Fruit fly (Drosophila melanogaster) whole organism, embryonic: ENCODE data around the gene CG32313.

ENCODE experiments used
- ATbp ChIP-seq: fragments of 200-800 bp; sonication (Bioruptor generic); optimal IDR thresholded peaks from 2 replicates; lab custom pipeline; 2017; ENCODE audit warnings: missing biosample characterization, mild to moderate bottlenecking, missing genetic modification characterization, missing genetic modification reagents
- Aef1 ChIP-seq: fragments of 200-800 bp; sonication (Bioruptor generic); IDR thresholded peaks from 3 replicates; pipeline ENCODE4 v1.3.6; 2022; ENCODE audit warnings: missing biosample characterization, missing genetic modification characterization
- CG11398 ChIP-seq: fragments of 200-800 bp; sonication (Bioruptor generic); optimal IDR thresholded peaks from 2 replicates; lab custom pipeline; 2016; ENCODE audit warnings: missing biosample characterization, missing genetic modification characterization
- CG11456 ChIP-seq: fragments of 200-800 bp; sonication (Bioruptor generic); IDR thresholded peaks from 3 replicates; pipeline ENCODE4 v1.3.6; 2022; ENCODE audit warnings: missing biosample characterization, missing genetic modification characterization
- CG11504 ChIP-seq: fragments of 200-800 bp; sonication (Bioruptor generic); optimal IDR thresholded peaks from 3 replicates; lab custom pipeline; 2019; ENCODE audit warnings: missing biosample characterization, mild to moderate bottlenecking, missing genetic modification characterization, moderate library complexity
- CG11696 ChIP-seq: fragments of 200-800 bp; sonication (Bioruptor generic); IDR thresholded peaks from 2 replicates; pipeline ENCODE4 v1.3.6; 2022; ENCODE audit warnings: missing biosample characterization, missing genetic modification characterization
- CG16815 ChIP-seq: fragments of 200-800 bp; sonication (Bioruptor generic); optimal IDR thresholded peaks from 3 replicates; lab custom pipeline; 2017; ENCODE audit warnings: missing biosample characterization, mild to moderate bottlenecking, missing genetic modification characterization
- CG16863 ChIP-seq: fragments of 200-800 bp; sonication (Bioruptor generic); optimal IDR thresholded peaks from 3 replicates; lab custom pipeline; 2016; ENCODE audit warnings: missing biosample characterization, missing genetic modification characterization
- CG17186 ChIP-seq: fragments of 200-800 bp; sonication (Bioruptor generic); optimal IDR thresholded peaks from 3 replicates; lab custom pipeline; 2017; ENCODE audit warnings: missing biosample characterization, missing genetic modification reagents, missing genetic modification characterization
- CG17612 ChIP-seq: fragments of 200-800 bp; sonication (Bioruptor generic); IDR thresholded peaks from 2 replicates; pipeline ENCODE4 v1.3.6; 2022; ENCODE audit warnings: missing biosample characterization, missing genetic modification characterization
- CG18619 ChIP-seq: fragments of 200-800 bp; sonication (Bioruptor generic); optimal IDR thresholded peaks from 3 replicates; lab custom pipeline; 2017; ENCODE audit warnings: missing biosample characterization, mild to moderate bottlenecking, missing genetic modification characterization
- CG2889 ChIP-seq: fragments of 200-800 bp; sonication (Bioruptor generic); IDR thresholded peaks from 3 replicates; pipeline ENCODE4 v1.3.6; 2022; ENCODE audit warnings: missing biosample characterization, missing genetic modification characterization
- CG32767 ChIP-seq: fragments of 200-800 bp; sonication (Bioruptor generic); IDR thresholded peaks from 2 replicates; pipeline ENCODE4 v1.3.6; 2022; ENCODE audit warnings: missing biosample characterization, missing genetic modification characterization
- CG33213 ChIP-seq: fragments of 200-800 bp; sonication (Bioruptor generic); optimal IDR thresholded peaks from 3 replicates; lab custom pipeline; 2016; ENCODE audit warnings: missing biosample characterization, missing genetic modification characterization
- CG3838 ChIP-seq: fragments of 200-800 bp; sonication (Bioruptor generic); optimal IDR thresholded peaks from 3 replicates; lab custom pipeline; 2016; ENCODE audit warnings: missing biosample characterization, missing genetic modification characterization
- CG42726 ChIP-seq: fragments of 200-800 bp; sonication (Bioruptor generic); IDR thresholded peaks from 2 replicates; pipeline ENCODE4 v1.3.6; 2022; ENCODE audit warnings: missing biosample characterization, missing genetic modification characterization; ENCODE audit not compliant: partially characterized antibody
- CG4328 ChIP-seq: fragments of 200-800 bp; sonication (Bioruptor generic); optimal IDR thresholded peaks from 3 replicates; lab custom pipeline; 2017; ENCODE audit warnings: missing biosample characterization, missing genetic modification reagents, missing genetic modification characterization
- CG4424 ChIP-seq: fragments of 200-800 bp; sonication (Bioruptor generic); optimal IDR thresholded peaks from 3 replicates; lab custom pipeline; 2016; ENCODE audit warnings: missing biosample characterization, missing genetic modification characterization
- CG7372 ChIP-seq: fragments of 200-800 bp; sonication (Bioruptor generic); IDR thresholded peaks from 2 replicates; pipeline ENCODE4 v1.3.6; 2022; ENCODE audit warnings: missing biosample characterization, missing genetic modification characterization
- CG9215 ChIP-seq: fragments of 200-800 bp; sonication (Bioruptor generic); IDR thresholded peaks from 2 replicates; pipeline ENCODE4 v1.3.6; 2022; ENCODE audit warnings: missing biosample characterization, missing genetic modification characterization
- CG9817 ChIP-seq: fragments of 200-800 bp; sonication (Bioruptor generic); optimal IDR thresholded peaks from 2 replicates; lab custom pipeline; 2018; ENCODE audit warnings: missing biosample characterization, mild to moderate bottlenecking, missing genetic modification characterization, moderate library complexity
- CG9932 ChIP-seq: fragments of 200-800 bp; sonication (Bioruptor generic); IDR thresholded peaks from 2 replicates; pipeline ENCODE4 v1.3.6; 2022; ENCODE audit warnings: missing biosample characterization, missing genetic modification characterization
- Chrac-16 ChIP-seq: fragments of 200-800 bp; sonication (Bioruptor generic); optimal IDR thresholded peaks from 3 replicates; lab custom pipeline; 2016; ENCODE audit warnings: missing biosample characterization, missing genetic modification characterization
- Doc3 ChIP-seq: fragments of 200-800 bp; sonication (Bioruptor generic); IDR thresholded peaks from 3 replicates; pipeline ENCODE4 v1.3.6; 2022; ENCODE audit warnings: missing biosample characterization, missing genetic modification characterization; ENCODE audit not compliant: partially characterized antibody
- HLHmδ ChIP-seq: fragments of 200-800 bp; sonication (Bioruptor generic); optimal IDR thresholded peaks from 2 replicates; lab custom pipeline; 2018; ENCODE audit warnings: missing biosample characterization, mild to moderate bottlenecking, missing genetic modification characterization, moderate library complexity
- Hmr ChIP-seq: fragments of 200-800 bp; sonication (Bioruptor generic); optimal IDR thresholded peaks from 3 replicates; lab custom pipeline; 2017; ENCODE audit warnings: mild to moderate bottlenecking, missing biosample characterization, missing genetic modification reagents, missing genetic modification characterization
- Jarid2 ChIP-seq: fragments of 200-800 bp; sonication (Bioruptor generic); optimal IDR thresholded peaks from 3 replicates; lab custom pipeline; 2017; ENCODE audit warnings: mild to moderate bottlenecking, missing biosample characterization, missing genetic modification reagents, missing genetic modification characterization
- MTF-1 ChIP-seq: fragments of 200-800 bp; sonication (Bioruptor generic); optimal IDR thresholded peaks from 2 replicates; lab custom pipeline; 2018; ENCODE audit warnings: missing biosample characterization, mild to moderate bottlenecking, missing genetic modification characterization, borderline replicate concordance
- Mad ChIP-seq: fragments of 200-800 bp; sonication (Bioruptor generic); optimal IDR thresholded peaks from 2 replicates; lab custom pipeline; 2016; ENCODE audit warnings: missing biosample characterization, missing genetic modification characterization
- PHDP ChIP-seq: fragments of 200-800 bp; sonication (Bioruptor generic); optimal IDR thresholded peaks from 3 replicates; lab custom pipeline; 2018; ENCODE audit warnings: missing biosample characterization, mild to moderate bottlenecking, missing genetic modification characterization, moderate library complexity
- ara ChIP-seq: fragments of 200-800 bp; sonication (Bioruptor generic); IDR thresholded peaks from 2 replicates; pipeline ENCODE4 v1.3.6; 2022; ENCODE audit warnings: missing biosample characterization, missing genetic modification characterization
- ase ChIP-seq: fragments of 200-800 bp; sonication (Bioruptor generic); IDR thresholded peaks from 3 replicates; pipeline ENCODE4 v1.3.6; 2022; ENCODE audit warnings: missing biosample characterization, missing genetic modification characterization
- ash1 ChIP-seq: fragments of 200-800 bp; sonication (Bioruptor generic); optimal IDR thresholded peaks from 2 replicates; lab custom pipeline; 2018; ENCODE audit warnings: missing biosample characterization, mild to moderate bottlenecking, missing genetic modification characterization
- az2 ChIP-seq: fragments of 200-800 bp; sonication (Bioruptor generic); optimal IDR thresholded peaks from 3 replicates; lab custom pipeline; 2016; ENCODE audit warnings: missing biosample characterization, missing genetic modification characterization
- bowl ChIP-seq: fragments of 200-800 bp; sonication (Bioruptor generic); IDR thresholded peaks from 2 replicates; pipeline ENCODE4 v1.3.6; 2022; ENCODE audit warnings: missing biosample characterization, missing genetic modification characterization
- bsh ChIP-seq, 2 experiments: fragments of 200-800 bp; sonication (Bioruptor generic); optimal IDR thresholded peaks; 2 replicates each; lab custom pipeline; 2017 to 2018; ENCODE audit warnings: mild to moderate bottlenecking in 2 of 2, missing biosample characterization in 2 of 2, missing genetic modification characterization in 2 of 2, moderate library complexity in 1 of 2
- cwo ChIP-seq: fragments of 200-800 bp; sonication (Bioruptor generic); optimal IDR thresholded peaks from 3 replicates; lab custom pipeline; 2017; ENCODE audit warnings: missing biosample characterization, missing genetic modification characterization, mild to moderate bottlenecking, moderate library complexity, missing genetic modification reagents
- disco-r ChIP-seq: fragments of 200-800 bp; sonication (Bioruptor generic); optimal IDR thresholded peaks from 2 replicates; lab custom pipeline; 2016; ENCODE audit warnings: missing biosample characterization, missing genetic modification characterization
- dpn ChIP-seq, 2 experiments: fragments of 200-800 bp; sonication (Bioruptor generic); optimal IDR thresholded peaks; 3 replicates each; lab custom pipeline; 2016; ENCODE audit warnings: missing biosample characterization in 2 of 2, missing genetic modification characterization in 2 of 2
- fd64A ChIP-seq: fragments of 200-800 bp; sonication (Bioruptor generic); optimal IDR thresholded peaks from 3 replicates; lab custom pipeline; 2018; ENCODE audit warnings: missing biosample characterization, mild to moderate bottlenecking, missing genetic modification characterization
- gsb-n ChIP-seq: fragments of 200-800 bp; sonication (Bioruptor generic); optimal IDR thresholded peaks from 3 replicates; lab custom pipeline; 2018; ENCODE audit warnings: missing biosample characterization, mild to moderate bottlenecking, missing genetic modification characterization
- h ChIP-seq: fragments of >200 bp; optimal IDR thresholded peaks from 2 replicates; lab custom pipeline; 2017
- ind ChIP-seq: fragments of 200-800 bp; sonication (Bioruptor generic); optimal IDR thresholded peaks from 3 replicates; lab custom pipeline; 2016; ENCODE audit warnings: missing biosample characterization, missing genetic modification characterization
- mam ChIP-seq: fragments of 200-800 bp; sonication (Bioruptor generic); optimal IDR thresholded peaks from 3 replicates; lab custom pipeline; 2016; ENCODE audit warnings: missing biosample characterization, missing genetic modification characterization
- otp ChIP-seq: fragments of 200-800 bp; sonication (Bioruptor generic); IDR thresholded peaks from 3 replicates; pipeline ENCODE4, ENCODE4 v1.3.6; 2022; ENCODE audit warnings: missing biosample characterization, missing genetic modification characterization
- pan ChIP-seq, 4 experiments: fragments of >200 bp in 3 of 4; fragments of 200-800 bp in 1 of 4; sonication (Bioruptor generic) in 1 of 4; optimal IDR thresholded peaks in 3 of 4; IDR thresholded peaks in 1 of 4; 2 replicates each; pipeline versions ENCODE4 v1.3.6 to Lab custom; 2017 to 2022; ENCODE audit warnings: missing biosample characterization in 2 of 4, missing genetic modification characterization in 2 of 4, mixed read lengths in 1 of 4
- slp2 ChIP-seq: fragments of 200-800 bp; sonication (Bioruptor generic); optimal IDR thresholded peaks from 2 replicates; lab custom pipeline; 2016; ENCODE audit warnings: missing biosample characterization, missing genetic modification characterization
- tio ChIP-seq: fragments of 200-800 bp; sonication (Bioruptor generic); optimal IDR thresholded peaks from 2 replicates; lab custom pipeline; 2017; ENCODE audit warnings: missing biosample characterization, missing genetic modification characterization, inconsistent platforms
- trh ChIP-seq: fragments of 200-800 bp; sonication (Bioruptor generic); optimal IDR thresholded peaks from 2 replicates; lab custom pipeline; 2016; ENCODE audit warnings: missing biosample characterization, missing genetic modification characterization
- zf30C ChIP-seq: fragments of 200-800 bp; sonication (Bioruptor generic); optimal IDR thresholded peaks from 3 replicates; lab custom pipeline; 2018; ENCODE audit warnings: missing biosample characterization, mild to moderate bottlenecking, missing genetic modification characterization
- zfh2 ChIP-seq: fragments of 200-800 bp; sonication (Bioruptor generic); optimal IDR thresholded peaks from 2 replicates; lab custom pipeline; 2016; ENCODE audit warnings: missing biosample characterization, missing genetic modification characterization

The CG32313 gene

DNA sequence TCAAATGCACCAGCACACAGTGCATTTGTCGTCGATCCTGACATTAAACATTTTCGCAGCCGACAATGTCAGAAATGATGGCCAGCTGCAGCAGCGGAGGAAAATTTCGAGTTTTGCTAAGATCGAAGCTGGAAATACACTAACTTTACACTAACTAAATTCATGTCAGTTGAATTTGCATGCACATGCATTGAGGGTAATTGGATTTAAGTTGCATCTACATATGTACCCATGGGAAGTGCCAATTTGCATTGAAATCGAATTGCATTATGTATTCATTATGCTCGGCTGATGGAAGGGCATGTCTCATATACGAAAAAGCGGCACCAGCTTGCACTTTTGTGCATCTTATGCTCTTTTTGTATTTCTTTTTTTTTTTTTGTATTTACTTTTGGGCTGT is 39.2 kb upstream of the CG32313 start (continued):
- TF ChIP-seq fd64A (GFP tag; lab: Kevin White, UChicago) (no peak), bsh (GFP tag; optimal IDR thresholded peaks at IDR 0.05; lab: Kevin White, UChicago) (peak in 1 of 2 experiments; percentile 44), zf30C (GFP tag; lab: Kevin White, UChicago) (no peak), CG42726 (GFP tag; lab: Robert Waterston, UW) (no peak), az2 (GFP tag; lab: Kevin White, UChicago) (no peak), slp2 (GFP tag; lab: Kevin White, UChicago) (no peak), CG7372 (GFP tag; lab: Robert Waterston, UW) (no peak), Jarid2 (GFP tag; lab: Kevin White, UChicago) (no peak), CG11456 (GFP tag; lab: Robert Waterston, UW) (peak; percentile 53; the same call in 2 of the 3 replicates), PHDP (tag; lab: Kevin White, UChicago) (no peak), CG9215 (no peak), CG9932 (GFP tag; lab: Robert Waterston, UW) (no peak), dpn (GFP tag; optimal IDR thresholded peaks at IDR 0.05; lab: Kevin White, UChicago) (no peak), mam (GFP tag; lab: Kevin White, UChicago) (no peak), bowl (GFP tag; lab: Robert Waterston, UW) (no peak), Doc3 (GFP tag; lab: Robert Waterston, UW) (no peak), gsb-n (no peak), zfh2 (no peak), CG18619 (GFP tag; lab: Kevin White, UChicago) (no peak), CG33213 (GFP tag; lab: Kevin White, UChicago) (no peak), CG3838 (no peak), disco-r (GFP tag; lab: Kevin White, UChicago) (no peak), CG11504 (tag; lab: Kevin White, UChicago) (peak; percentile 69), CG4328 (no peak), CG11398 (no peak), CG17612 (GFP tag; lab: Robert Waterston, UW) (no peak), otp (GFP tag; lab: Robert Waterston, UW) (0 out of 3 replicates have a peak, but pooled peaks have one; percentile 15), Hmr (GFP tag; lab: Kevin White, UChicago) (no peak), ind (GFP tag; lab: Kevin White, UChicago) (no peak), Chrac-16 (no peak), CG4424 (GFP tag; lab: Kevin White, UChicago) (no peak), ara (GFP tag; lab: Robert Waterston, UW) (peak; percentile 50; the same call in 1 of the 2 replicates), ATbp (GFP tag; lab: Kevin White, UChicago) (no peak), CG11696 (GFP tag; lab: Robert Waterston, UW) (no peak), CG16863 (no peak), CG17186 (no peak), tio (GFP tag; lab: Kevin White, UChicago) (no peak), ash1 (GFP tag; lab: Kevin White, UChicago) (no peak), ase (GFP tag; lab: Robert Waterston, UW) (0 out of 3 replicates have a peak, but pooled peaks have one; percentile 15), cwo (GFP tag; lab: Kevin White, UChicago) (no peak), HLHmδ (GFP tag; lab: Kevin White, UChicago) (no peak), CG2889 (no peak), h (lab: Kevin White, UChicago) (no peak), CG9817 (tag; lab: Kevin White, UChicago) (no peak), pan (optimal IDR thresholded peaks at IDR 0.05; lab: Kevin White, UChicago) (no peak), pan (GFP tag; optimal IDR thresholded peaks at IDR 0.05 in 1 of 2, IDR thresholded peaks at IDR 0.05 in 1 of 2) (peak in 1 of 2 experiments; percentile 47), Mad (GFP tag; lab: Kevin White, UChicago) (no peak), CG16815 (GFP tag; lab: Kevin White, UChicago) (no peak), MTF-1 (GFP tag; lab: Kevin White, UChicago) (no peak), trh (GFP tag; lab: Kevin White, UChicago) (no peak), CG32767 (GFP tag; lab: Robert Waterston, UW) (no peak), Aef1 (GFP tag; lab: Robert Waterston, UW) (no peak)
